Worm (Caenorhabditis elegans) whole organism, L4 larva: ENCODE measurements around the gene tbc-7.

Experiments used
- D1046.2 ChIP-seq: fragments of 200-800 bp; sonication (Bioruptor generic); IDR thresholded peaks from 2 replicates; pipeline ENCODE4 v1.3.6; 2022; ENCODE audit warnings: missing genetic modification characterization, missing compliant biosample characterization
- T20F7.1 ChIP-seq: fragments of 200-800 bp; sonication (Bioruptor generic); optimal IDR thresholded peaks from 2 replicates; lab custom pipeline; 2018; ENCODE audit warnings: mild to moderate bottlenecking, missing genetic modification characterization, missing compliant biosample characterization
- T26A8.4 ChIP-seq: fragments of 200-800 bp; sonication (Bioruptor generic); IDR thresholded peaks from 2 replicates; pipeline ENCODE4 v1.3.6; 2022; ENCODE audit warnings: missing genetic modification characterization, missing compliant biosample characterization
- Y105C5A.15 ChIP-seq: fragments of 200-800 bp; sonication (Bioruptor generic); IDR thresholded peaks from 2 replicates; pipeline ENCODE4 v1.3.6; 2022; ENCODE audit warnings: missing genetic modification characterization, missing compliant biosample characterization
- Y48G9A.11 ChIP-seq: fragments of 200-800 bp; sonication (Bioruptor generic); IDR thresholded peaks from 2 replicates; pipeline ENCODE4 v1.3.6; 2022; ENCODE audit warnings: missing genetic modification reagents, missing genetic modification characterization, missing compliant biosample characterization
- Y5F2A.4 ChIP-seq: fragments of 200-800 bp; sonication (Bioruptor generic); optimal IDR thresholded peaks from 2 replicates; lab custom pipeline; 2018; ENCODE audit warnings: mild to moderate bottlenecking, missing genetic modification characterization, missing compliant biosample characterization
- Y75B8A.6 ChIP-seq: fragments of 200-800 bp; sonication (Bioruptor generic); IDR thresholded peaks from 2 replicates; pipeline ENCODE4 v1.3.6; 2022; ENCODE audit warnings: missing genetic modification reagents, missing genetic modification characterization, missing compliant biosample characterization
- ZK546.5 ChIP-seq, 2 experiments: sonication (generic microtip); optimal IDR thresholded peaks; 2 replicates each; lab custom pipeline; 2017; ENCODE audit warnings: missing biosample characterization in 2 of 2, missing genetic modification characterization in 2 of 2
- aha-1 ChIP-seq: fragments of 150-350 bp; peaks from one replicate; lab custom pipeline; 2014; ENCODE audit warnings: missing biosample characterization, missing genetic modification characterization
- ceh-28 ChIP-seq: fragments of 150-350 bp; optimal IDR thresholded peaks from 2 replicates; lab custom pipeline; 2014; ENCODE audit warnings: missing biosample characterization, missing genetic modification reagents, missing genetic modification characterization
- ceh-62 ChIP-seq: sonication (generic microtip); optimal IDR thresholded peaks from 2 replicates; lab custom pipeline; 2017; ENCODE audit warnings: missing biosample characterization, missing genetic modification characterization
- ces-1 ChIP-seq: fragments of 150-350 bp; sonication (generic microtip); optimal IDR thresholded peaks from 4 replicates; lab custom pipeline; 2014; ENCODE audit warnings: missing biosample characterization, missing genetic modification reagents, missing genetic modification characterization
- cey-2 ChIP-seq: sonication (generic microtip); optimal IDR thresholded peaks from 3 replicates; lab custom pipeline; 2017; ENCODE audit warnings: missing genetic modification characterization, mild to moderate bottlenecking, missing compliant biosample characterization, antibody characterized with exemption, borderline replicate concordance; ENCODE audit not compliant: insufficient read depth
- duxl-1 ChIP-seq: sonication (generic microtip); optimal IDR thresholded peaks from 2 replicates; lab custom pipeline; 2016; ENCODE audit warnings: mild to moderate bottlenecking, missing genetic modification characterization, moderate library complexity, missing compliant biosample characterization; ENCODE audit not compliant: poor library complexity
- dve-1 ChIP-seq: sonication (generic microtip); optimal IDR thresholded peaks from 2 replicates; lab custom pipeline; 2017; ENCODE audit warnings: antibody characterized with exemption, mild to moderate bottlenecking, missing genetic modification characterization, missing compliant biosample characterization; ENCODE audit not compliant: insufficient read depth
- egl-43 ChIP-seq: fragments of 200-800 bp; sonication (Bioruptor generic); IDR thresholded peaks from 2 replicates; pipeline ENCODE4 v1.3.6; 2022; ENCODE audit warnings: missing genetic modification reagents, missing genetic modification characterization, missing compliant biosample characterization
- lin-1 ChIP-seq: fragments of 200-800 bp; sonication (Bioruptor generic); IDR thresholded peaks from 2 replicates; pipeline ENCODE4 v1.3.6; 2022; ENCODE audit warnings: missing genetic modification reagents, missing genetic modification characterization, missing compliant biosample characterization
- lin-13 ChIP-seq: fragments of 150-350 bp; optimal IDR thresholded peaks from 2 replicates; lab custom pipeline; 2014; ENCODE audit warnings: missing biosample characterization, missing genetic modification reagents, missing genetic modification characterization
- lin-15B ChIP-seq: fragments of 150-350 bp; sonication (generic microtip); optimal IDR thresholded peaks from 3 replicates; lab custom pipeline; 2014; ENCODE audit warnings: missing biosample characterization, missing genetic modification characterization
- lin-38 ChIP-seq: fragments of 200-800 bp; sonication (Bioruptor generic); IDR thresholded peaks from 2 replicates; pipeline ENCODE4 v1.3.6; 2022; ENCODE audit warnings: missing genetic modification reagents, missing genetic modification characterization, missing compliant biosample characterization
- lsy-2 ChIP-seq, 2 experiments: fragments of 150-350 bp in 1 of 2; sonication (generic microtip) in 1 of 2; optimal IDR thresholded peaks; 2 replicates each; lab custom pipeline; 2014 to 2017; ENCODE audit warnings: missing biosample characterization in 2 of 2, missing genetic modification characterization in 2 of 2
- madf-5 ChIP-seq, 2 experiments: fragments of 200-800 bp; sonication (Bioruptor generic); IDR thresholded peaks; 2 replicates each; pipeline ENCODE4 v1.3.6; 2022; ENCODE audit warnings: missing compliant biosample characterization in 2 of 2, missing genetic modification characterization in 2 of 2
- mdt-29 ChIP-seq: fragments of 200-800 bp; sonication (Bioruptor generic); IDR thresholded peaks from 2 replicates; pipeline ENCODE4 v1.3.6; 2022; ENCODE audit warnings: missing genetic modification reagents, missing genetic modification characterization, missing compliant biosample characterization
- mes-2 ChIP-seq: sonication (generic microtip); optimal IDR thresholded peaks from 2 replicates; lab custom pipeline; 2016; ENCODE audit warnings: missing genotype, mild to moderate bottlenecking, missing genetic modification characterization, missing compliant biosample characterization; ENCODE audit not compliant: poor library complexity, severe bottlenecking
- mxl-3 ChIP-seq: fragments of 200-800 bp; sonication (Bioruptor generic); optimal IDR thresholded peaks from 2 replicates; lab custom pipeline; 2018; ENCODE audit warnings: mild to moderate bottlenecking, missing genetic modification characterization, missing compliant biosample characterization
- nhr-102 ChIP-seq: sonication (generic microtip); optimal IDR thresholded peaks from 2 replicates; lab custom pipeline; 2016; ENCODE audit warnings: mild to moderate bottlenecking, missing genetic modification characterization, moderate library complexity, missing compliant biosample characterization
- nhr-11 ChIP-seq: fragments of 150-350 bp; optimal IDR thresholded peaks from 2 replicates; lab custom pipeline; 2014; ENCODE audit warnings: missing biosample characterization, missing genetic modification characterization
- nhr-28 ChIP-seq: fragments of 150-350 bp; optimal IDR thresholded peaks from 2 replicates; lab custom pipeline; 2014; ENCODE audit warnings: missing biosample characterization, missing genetic modification characterization
- nhr-41 ChIP-seq: fragments of 200-800 bp; sonication (Bioruptor generic); IDR thresholded peaks from 2 replicates; pipeline ENCODE4 v1.3.6; 2022; ENCODE audit warnings: missing genetic modification reagents, missing genetic modification characterization, missing compliant biosample characterization
- nhr-42 ChIP-seq: fragments of 200-800 bp; sonication (Bioruptor generic); IDR thresholded peaks from 2 replicates; pipeline ENCODE4 v1.3.6; 2022; ENCODE audit warnings: missing genetic modification characterization, missing compliant biosample characterization
- nhr-6 ChIP-seq: fragments of 150-350 bp; optimal IDR thresholded peaks from 2 replicates; lab custom pipeline; 2014; ENCODE audit warnings: missing biosample characterization, missing genetic modification characterization
- pha-4 ChIP-seq, 2 experiments: fragments of 150-350 bp in 1 of 2; fragments of 200-800 bp in 1 of 2; sonication (Bioruptor generic) in 1 of 2; IDR thresholded peaks in 1 of 2; optimal IDR thresholded peaks in 1 of 2; 2 replicates each; pipeline versions ENCODE4 v1.3.6 to Lab custom; 2014 to 2022; ENCODE audit warnings: missing genetic modification characterization in 2 of 2, missing genetic modification reagents in 2 of 2, missing biosample characterization in 1 of 2, missing compliant biosample characterization in 1 of 2
- sdz-12 ChIP-seq: fragments of 200-800 bp; sonication (Bioruptor generic); optimal IDR thresholded peaks from 2 replicates; lab custom pipeline; 2018; ENCODE audit warnings: mild to moderate bottlenecking, missing genetic modification characterization, missing compliant biosample characterization
- set-16 ChIP-seq: fragments of 200-800 bp; sonication (Bioruptor generic); IDR thresholded peaks from 2 replicates; pipeline ENCODE4 v1.3.6; 2022; ENCODE audit warnings: missing genetic modification reagents, missing genetic modification characterization, missing compliant biosample characterization
- snpc-1.2 ChIP-seq: fragments of 200-800 bp; sonication (Bioruptor generic); IDR thresholded peaks from 2 replicates; pipeline ENCODE4 v1.3.6; 2022; ENCODE audit warnings: missing genetic modification reagents, missing genetic modification characterization, missing compliant biosample characterization
- snpc-4 ChIP-seq: fragments of 150-350 bp; optimal IDR thresholded peaks from 2 replicates; lab custom pipeline; 2014; ENCODE audit warnings: missing biosample characterization, missing genetic modification characterization
- zfp-2 ChIP-seq: sonication (generic microtip); optimal IDR thresholded peaks from 2 replicates; lab custom pipeline; 2016; ENCODE audit warnings: mild to moderate bottlenecking, missing genetic modification characterization, missing compliant biosample characterization
- zfp-3 ChIP-seq: fragments of 200-800 bp; sonication (Bioruptor generic); conservative IDR thresholded peaks from 2 replicates; pipeline ENCODE4 v1.3.6; 2022; ENCODE audit warnings: missing genetic modification reagents, missing genetic modification characterization, missing compliant biosample characterization

tbc-7 gene

DNA sequence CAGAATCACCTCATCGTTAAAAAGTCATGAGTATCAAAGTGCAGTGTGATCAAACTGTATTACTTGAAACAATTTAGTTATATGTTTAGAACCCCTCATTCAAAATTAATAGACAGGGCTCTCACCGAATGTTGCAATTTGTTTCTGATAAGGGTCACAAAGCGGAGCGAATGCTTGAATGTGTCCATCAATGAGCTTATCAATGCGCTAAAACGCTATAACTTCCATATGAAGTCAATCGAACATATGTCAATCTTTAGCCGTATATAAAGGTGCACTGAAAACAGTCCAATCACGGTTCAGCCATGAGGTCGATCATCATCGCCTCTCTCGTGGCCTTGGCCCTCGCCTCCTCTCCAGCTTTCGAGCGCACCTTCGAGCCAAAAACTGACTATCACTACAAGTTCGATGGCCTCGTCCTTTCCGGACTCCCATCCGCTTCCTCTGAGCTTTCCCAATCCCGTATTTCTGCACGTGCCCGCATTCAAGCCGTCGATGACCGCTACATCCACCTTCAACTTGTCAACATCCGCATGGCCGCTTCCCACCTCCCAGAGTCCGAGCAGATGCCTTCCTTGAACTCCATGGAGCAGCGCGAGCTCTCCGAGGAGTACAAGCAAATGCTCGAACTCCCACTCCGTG, 33.2 kb upstream of the tbc-7 start, which contains the start of gene vit-2 (continued):
- TF ChIP-seq snpc-1.2 (GFP tag; lab: Robert Waterston, UW) (peak; percentile 38; the same call in 1 of the 2 replicates), set-16 (GFP tag; lab: Robert Waterston, UW) (peak; percentile 91), pha-4 (GFP tag; IDR thresholded peaks at IDR 0.05; lab: Robert Waterston, UW) (0 out of 2 replicates have a peak, but pooled peaks have one; percentile 24), pha-4 (tag; optimal IDR thresholded peaks at IDR 0.05; lab: Kevin White, UChicago) (no peak), egl-43 (GFP tag; lab: Robert Waterston, UW) (0 out of 2 replicates have a peak, but pooled peaks have one; percentile 26), D1046.2 (peak; percentile 66; the same call in 1 of the 2 replicates), lin-15B (tag; lab: Kevin White, UChicago) (no peak), nhr-11 (tag; lab: Kevin White, UChicago) (no peak), sdz-12 (GFP tag; lab: Kevin White, UChicago) (no peak), madf-5 (GFP tag; IDR thresholded peaks at IDR 0.05; lab: Robert Waterston, UW) (0 out of 4 replicates have a peak, but pooled peaks of 1 of the 2 experiments have one; percentile 38), Y75B8A.6 (GFP tag; lab: Robert Waterston, UW) (0 out of 2 replicates have a peak, but pooled peaks have one; percentile 42), snpc-4 (no peak)

DNA sequence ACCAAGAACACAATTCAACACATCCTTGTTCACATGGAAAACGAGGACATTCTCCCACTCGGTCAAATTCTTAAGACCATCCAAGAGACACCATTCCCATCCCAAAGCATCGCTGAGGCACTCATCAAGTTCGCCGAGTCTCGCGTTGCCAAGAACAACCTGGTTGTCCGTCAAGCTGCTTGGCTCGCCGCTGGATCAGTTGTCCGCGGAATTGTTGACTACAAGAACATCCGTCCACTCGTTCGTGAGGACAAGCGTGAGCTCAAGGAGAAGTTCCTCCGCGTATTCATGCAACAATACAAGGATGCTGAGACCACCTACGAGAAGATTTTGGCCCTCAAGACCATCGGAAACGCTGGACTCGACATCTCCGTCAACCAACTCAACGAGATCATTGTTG, 31.7 kb upstream of the tbc-7 start:
- TF ChIP-seq lin-1 (GFP tag; lab: Robert Waterston, UW) (no peak), nhr-102 (tag; lab: Kevin White, UChicago) (no peak), zfp-3 (GFP tag; lab: Robert Waterston, UW) (peak; percentile 64; the same call in 1 of the 2 replicates)
- TF ChIP-seq, all 104 proteins: peak for 1

DNA sequence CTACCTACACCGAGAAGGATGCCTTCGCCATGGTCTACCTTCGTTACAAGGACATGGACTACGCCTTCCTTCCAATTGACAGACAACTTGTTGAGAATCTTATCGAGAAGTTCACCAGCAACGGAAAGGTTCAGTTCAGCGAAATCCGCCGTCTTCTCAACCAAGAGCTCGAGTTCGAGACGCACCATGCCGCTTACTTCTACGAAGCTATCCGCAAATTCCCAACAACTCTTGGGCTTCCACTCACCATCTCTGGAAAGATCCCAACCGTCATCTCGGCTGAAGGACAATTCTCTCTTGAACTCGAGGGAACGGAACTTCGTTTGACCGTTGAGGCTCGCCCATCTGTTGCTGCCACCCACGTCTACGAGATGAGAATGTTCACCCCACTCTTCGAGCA, 30.7 kb upstream of the tbc-7 start:
- TF ChIP-seq zfp-3 (GFP tag; lab: Robert Waterston, UW) (0 out of 2 replicates have a peak, but pooled peaks have one; percentile 7), lin-13 (no peak)

DNA sequence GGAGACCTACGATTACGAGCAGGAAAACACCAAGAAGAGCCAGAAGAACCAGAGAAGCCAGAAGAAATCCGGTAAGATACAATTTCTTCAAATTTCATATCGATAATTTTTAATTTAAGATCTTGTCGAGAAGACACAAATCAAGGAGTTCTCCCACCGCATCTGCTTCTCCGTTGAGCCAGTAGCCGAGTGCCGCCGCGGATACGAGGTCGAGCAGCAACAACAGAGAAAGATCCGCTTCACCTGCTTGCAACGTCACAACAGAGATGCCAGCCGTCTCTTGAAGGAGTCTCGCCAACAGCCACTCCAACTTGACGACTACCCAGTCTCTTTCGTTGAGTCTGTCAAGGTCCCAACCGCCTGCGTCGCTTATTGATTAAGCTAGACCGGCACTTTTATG, 28.4 kb upstream of the tbc-7 start:
- TF ChIP-seq set-16 (GFP tag; lab: Robert Waterston, UW) (peak; percentile 70), mxl-3 (GFP tag; lab: Kevin White, UChicago) (no peak), pha-4 (GFP tag; IDR thresholded peaks at IDR 0.05; lab: Robert Waterston, UW) (peak; percentile 33; the same call in 1 of the 2 replicates), pha-4 (tag; optimal IDR thresholded peaks at IDR 0.05; lab: Kevin White, UChicago) (no peak), ZK546.5 (tag; optimal IDR thresholded peaks at IDR 0.05; lab: Kevin White, UChicago) (no peak)
- TF ChIP-seq, all 104 proteins: peak for 2

DNA sequence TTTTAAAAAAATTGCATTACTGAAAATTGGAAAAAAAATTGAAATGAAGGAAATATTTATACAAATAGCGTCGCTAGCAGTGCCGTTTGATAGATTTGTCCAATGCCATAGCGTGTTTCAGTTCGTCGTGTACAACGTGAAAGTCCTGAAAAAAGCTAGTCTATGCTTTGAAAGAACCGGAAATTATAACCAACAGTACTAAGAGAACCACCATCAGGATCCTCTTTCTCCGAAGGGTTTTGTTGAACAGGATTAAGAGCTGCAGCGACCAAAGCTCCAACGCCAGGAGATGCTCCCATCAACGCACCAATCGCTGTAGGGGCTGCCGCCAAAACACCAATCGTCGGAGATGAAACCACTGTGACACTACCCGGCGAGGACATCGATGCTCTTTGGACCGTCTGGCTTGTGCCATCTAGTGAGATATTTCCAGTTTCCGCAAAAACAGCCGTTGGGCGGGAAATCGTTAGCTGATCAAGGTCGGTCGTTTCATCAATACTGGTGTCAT, 27.8 kb upstream of the tbc-7 start:
- peak; percentile 82; the same call in 1 of the 2 replicates for TF ChIP-seq Y105C5A.15 (GFP tag; lab: Robert Waterston, UW)
- TF ChIP-seq nhr-28, result no peak
- no peak for TF ChIP-seq zfp-2
- TF ChIP-seq ceh-62, result no peak
- no peak for TF ChIP-seq ces-1 (GFP tag; lab: Kevin White, UChicago)
- no peak for TF ChIP-seq madf-5 (GFP tag; IDR thresholded peaks at IDR 0.05; lab: Robert Waterston, UW)
- TF ChIP-seq lsy-2 (tag; optimal IDR thresholded peaks at IDR 0.05; lab: Kevin White, UChicago), result no peak
- TF ChIP-seq nhr-41 (GFP tag; lab: Robert Waterston, UW), result peak; percentile 35; the same call in 1 of the 2 replicates
- TF ChIP-seq mes-2 (tag; lab: Kevin White, UChicago), result no peak
- peak; percentile 21 for TF ChIP-seq lin-13
- no peak for TF ChIP-seq egl-43 (GFP tag; lab: Robert Waterston, UW)
- peak; percentile 95 for TF ChIP-seq zfp-3 (GFP tag; lab: Robert Waterston, UW)
- TF ChIP-seq cey-2, result no peak
- 0 out of 2 replicates have a peak, but pooled peaks have one; percentile 22 for TF ChIP-seq mdt-29 (GFP tag; lab: Robert Waterston, UW)
- TF ChIP-seq ceh-28 (tag; lab: Kevin White, UChicago), result no peak
- no peak; the same call in 1 of the 2 replicates for TF ChIP-seq T26A8.4
- no peak for TF ChIP-seq aha-1
- TF ChIP-seq nhr-11 (tag; lab: Kevin White, UChicago), result no peak
- TF ChIP-seq lin-38 (GFP tag; lab: Robert Waterston, UW), result peak; percentile 45
- peak; percentile 30 for TF ChIP-seq dve-1 (tag; lab: Kevin White, UChicago)
- TF ChIP-seq nhr-6 (tag; lab: Kevin White, UChicago), result no peak
- peak; percentile 63 for TF ChIP-seq T20F7.1 (GFP tag; lab: Kevin White, UChicago)
- no peak for TF ChIP-seq duxl-1
- no peak for TF ChIP-seq Y5F2A.4 (GFP tag; lab: Kevin White, UChicago)
- 0 out of 2 replicates have a peak, but pooled peaks have one; percentile 50 for TF ChIP-seq Y48G9A.11
- no peak for TF ChIP-seq nhr-42 (GFP tag; lab: Robert Waterston, UW)
